Fruit fly (Drosophila melanogaster) whole organism, wandering third instar larva: ENCODE measurements around the gene pzg.
A peak's percentile ranks its signal among the peaks of the same experiment; 100 is the strongest.

Experiments used
- Abd-B ChIP-seq: fragments of >200 bp; optimal IDR thresholded peaks from 2 replicates; lab custom pipeline; 2017; ENCODE audit warnings: missing biosample characterization, missing genetic modification characterization
- CG32264 ChIP-seq: fragments of 200-800 bp; sonication (Bioruptor generic); optimal IDR thresholded peaks from 2 replicates; lab custom pipeline; 2016; ENCODE audit warnings: missing biosample characterization, missing genetic modification characterization
- CG9705 ChIP-seq: fragments of 200-800 bp; sonication (Bioruptor generic); optimal IDR thresholded peaks from 2 replicates; lab custom pipeline; 2018; ENCODE audit warnings: missing biosample characterization, mild to moderate bottlenecking, missing genetic modification characterization
- CrebA ChIP-seq: fragments of 200-800 bp; sonication (Bioruptor generic); optimal IDR thresholded peaks from 2 replicates; lab custom pipeline; 2016; ENCODE audit warnings: missing biosample characterization, mild to moderate bottlenecking, missing genetic modification characterization, borderline replicate concordance
- Dfd ChIP-seq: fragments of >200 bp; optimal IDR thresholded peaks from 2 replicates; lab custom pipeline; 2017; ENCODE audit warnings: missing biosample characterization, missing genetic modification characterization
- Dif ChIP-seq: fragments of 200-275, 200-300 bp; sonication (Bioruptor generic); optimal IDR thresholded peaks from 2 replicates; lab custom pipeline; 2018; ENCODE audit warnings: missing biosample characterization, missing genetic modification characterization; ENCODE audit not compliant: partially characterized antibody
- GATAd ChIP-seq: sonication (Bioruptor generic); optimal IDR thresholded peaks from 2 replicates; lab custom pipeline; 2016; ENCODE audit warnings: missing biosample characterization, missing genetic modification characterization
- HLH106 ChIP-seq: fragments of 200-800 bp; optimal IDR thresholded peaks from 3 replicates; lab custom pipeline; 2019; ENCODE audit warnings: missing biosample characterization, mild to moderate bottlenecking, missing genetic modification characterization, moderate library complexity
- Hnf4 ChIP-seq: fragments of 200-800 bp; sonication (Bioruptor generic); optimal IDR thresholded peaks from 2 replicates; lab custom pipeline; 2016; ENCODE audit warnings: missing biosample characterization, mild to moderate bottlenecking, missing genetic modification characterization
- Hr78 ChIP-seq: fragments of >200 bp; optimal IDR thresholded peaks from 2 replicates; lab custom pipeline; 2017; ENCODE audit warnings: missing biosample characterization, missing genetic modification characterization
- Hr83 ChIP-seq: fragments of 200-300 bp; sonication (Bioruptor generic); optimal IDR thresholded peaks from 2 replicates; lab custom pipeline; 2016; ENCODE audit warnings: missing biosample characterization, mild to moderate bottlenecking, missing genetic modification characterization, moderate library complexity; ENCODE audit not compliant: poor library complexity, severe bottlenecking
- Jra ChIP-seq: sonication (Bioruptor generic); optimal IDR thresholded peaks from 2 replicates; lab custom pipeline; 2016; ENCODE audit warnings: missing biosample characterization, missing genetic modification characterization
- Mio ChIP-seq: sonication (Bioruptor generic); optimal IDR thresholded peaks from 2 replicates; lab custom pipeline; 2016; ENCODE audit warnings: missing biosample characterization, missing genetic modification characterization
- Myc ChIP-seq: fragments of >200 bp; optimal IDR thresholded peaks from 2 replicates; lab custom pipeline; 2017
- N ChIP-seq: fragments of >200 bp; optimal IDR thresholded peaks from 2 replicates; lab custom pipeline; 2018; ENCODE audit warnings: missing biosample characterization, missing external identifiers, missing genetic modification characterization
- OdsH ChIP-seq: fragments of 200-800 bp; sonication (Bioruptor generic); optimal IDR thresholded peaks from 2 replicates; lab custom pipeline; 2016; ENCODE audit warnings: missing biosample characterization, mild to moderate bottlenecking, missing genetic modification characterization
- Rel ChIP-seq, 2 experiments: fragments of 200-800 bp; sonication (Bioruptor generic) in 1 of 2; optimal IDR thresholded peaks; 2 replicates in 1 of 2; 3 replicates in 1 of 2; lab custom pipeline; 2016 to 2019; ENCODE audit warnings: mild to moderate bottlenecking in 2 of 2, missing biosample characterization in 2 of 2, missing genetic modification characterization in 2 of 2, moderate library complexity in 1 of 2
- Sp1 ChIP-seq: fragments of 200-800 bp; sonication (Bioruptor generic); optimal IDR thresholded peaks from 3 replicates; lab custom pipeline; 2019; ENCODE audit warnings: missing biosample characterization, mild to moderate bottlenecking, missing genetic modification characterization, moderate library complexity
- Vsx2 ChIP-seq: fragments of 200-300, 225-300 bp; sonication (Bioruptor generic); optimal IDR thresholded peaks from 2 replicates; lab custom pipeline; 2018; ENCODE audit warnings: missing biosample characterization, missing genetic modification characterization; ENCODE audit not compliant: partially characterized antibody
- br ChIP-seq: fragments of 200-800 bp; sonication (Bioruptor generic); optimal IDR thresholded peaks from 2 replicates; lab custom pipeline; 2016; ENCODE audit warnings: missing biosample characterization, missing genetic modification characterization
- brk ChIP-seq: fragments of 200-800 bp; sonication (Bioruptor generic); optimal IDR thresholded peaks from 2 replicates; lab custom pipeline; 2016; ENCODE audit warnings: missing biosample characterization, mild to moderate bottlenecking, missing genetic modification characterization
- dl ChIP-seq, 2 experiments: fragments of 175-275, 200-275 bp in 1 of 2; fragments of 200-275 bp in 1 of 2; sonication (Bioruptor generic); optimal IDR thresholded peaks; lab custom pipeline; 2018; ENCODE audit warnings: mild to moderate bottlenecking in 2 of 2, missing biosample characterization in 2 of 2, missing genetic modification characterization in 2 of 2, moderate library complexity in 2 of 2; ENCODE audit not compliant: partially characterized antibody in 2 of 2, insufficient read depth in 1 of 2
- dmrt93B ChIP-seq: fragments of 200-800 bp; sonication (Bioruptor generic); optimal IDR thresholded peaks from 2 replicates; lab custom pipeline; 2018; ENCODE audit warnings: missing biosample characterization, mild to moderate bottlenecking, missing genetic modification characterization
- dsf ChIP-seq: sonication (Bioruptor generic); optimal IDR thresholded peaks from 2 replicates; lab custom pipeline; 2016; ENCODE audit warnings: missing biosample characterization, missing genetic modification characterization, borderline replicate concordance
- ey ChIP-seq: fragments of 200-800 bp; sonication (Bioruptor generic); optimal IDR thresholded peaks from 2 replicates; lab custom pipeline; 2016; ENCODE audit warnings: missing biosample characterization, missing genetic modification characterization
- foxo ChIP-seq, 2 experiments: fragments of 200-800 bp; sonication (Bioruptor generic); optimal IDR thresholded peaks; 2 replicates in 1 of 2; 3 replicates in 1 of 2; lab custom pipeline; 2016 to 2017; ENCODE audit warnings: missing biosample characterization in 2 of 2, missing genetic modification characterization in 2 of 2
- fru ChIP-seq: fragments of 200-800 bp; sonication (Bioruptor generic); optimal IDR thresholded peaks from 3 replicates; lab custom pipeline; 2016; ENCODE audit warnings: missing biosample characterization, mild to moderate bottlenecking, missing genetic modification characterization
- h ChIP-seq: fragments of 200-800 bp; sonication (Bioruptor generic); optimal IDR thresholded peaks from 3 replicates; lab custom pipeline; 2016; ENCODE audit warnings: missing biosample characterization, mild to moderate bottlenecking, missing genetic modification characterization
- jim ChIP-seq: fragments of 175-275, 200-325 bp; sonication (Bioruptor generic); optimal IDR thresholded peaks from 2 replicates; lab custom pipeline; 2016; ENCODE audit warnings: missing biosample characterization, mild to moderate bottlenecking, missing genetic modification characterization
- lola ChIP-seq: fragments of >200 bp; optimal IDR thresholded peaks from 2 replicates; lab custom pipeline; 2017; ENCODE audit warnings: missing biosample characterization, missing genetic modification characterization
- pan ChIP-seq: fragments of >200 bp; optimal IDR thresholded peaks from 2 replicates; lab custom pipeline; 2017
- psq ChIP-seq: fragments of 200-800 bp; sonication (Bioruptor generic); optimal IDR thresholded peaks from 3 replicates; lab custom pipeline; 2017; ENCODE audit warnings: missing biosample characterization, mild to moderate bottlenecking, missing genetic modification characterization, moderate library complexity
- rgr ChIP-seq: fragments of 200-800 bp; sonication (Bioruptor generic); optimal IDR thresholded peaks from 3 replicates; lab custom pipeline; 2016; ENCODE audit warnings: missing biosample characterization, mild to moderate bottlenecking, missing genetic modification characterization
- sage ChIP-seq: fragments of 200-800 bp; sonication (Bioruptor generic); optimal IDR thresholded peaks from 2 replicates; lab custom pipeline; 2016; ENCODE audit warnings: missing biosample characterization, mild to moderate bottlenecking, missing genetic modification characterization
- sv ChIP-seq: fragments of 200-800 bp; sonication (Bioruptor generic); optimal IDR thresholded peaks from 3 replicates; lab custom pipeline; 2016; ENCODE audit warnings: missing biosample characterization, missing genetic modification characterization
- tai ChIP-seq: sonication (Bioruptor generic); optimal IDR thresholded peaks from 2 replicates; lab custom pipeline; 2016; ENCODE audit warnings: missing biosample characterization, missing genetic modification characterization
- usp ChIP-seq: fragments of >200 bp; optimal IDR thresholded peaks from 2 replicates; lab custom pipeline; 2017; ENCODE audit warnings: missing biosample characterization, missing genetic modification characterization
- woc ChIP-seq: sonication (Bioruptor generic); optimal IDR thresholded peaks from 2 replicates; lab custom pipeline; 2016; ENCODE audit warnings: missing biosample characterization, mild to moderate bottlenecking, missing genetic modification characterization

Gene pzg

dm6 chr3L:21280996-21281691, 4.8 kb upstream of the pzg start, which contains the start of gene ppl:
Gene ppl (minus strand): TSS chr3L:21281506.
- TF ChIP-seq Vsx2 (GFP tag; lab: Kevin White, UChicago) (no peak), HLH106 (no peak), Jra (GFP tag; lab: Kevin White, UChicago) (no peak), br (GFP tag; lab: Kevin White, UChicago) (no peak), Hr83 (GFP tag; lab: Kevin White, UChicago) (no peak), brk (no peak), dl (GFP tag; optimal IDR thresholded peaks at IDR 0.05; lab: Kevin White, UChicago; ENCODE audit: insufficient read depth in 1 of 2, partially characterized antibody in 2 of 2) (no peak), fru (no peak), CrebA (GFP tag; lab: Kevin White, UChicago) (no peak), Abd-B (GFP tag; lab: Kevin White, UChicago) (no peak), sage (GFP tag; lab: Kevin White, UChicago) (no peak), h (GFP tag; lab: Kevin White, UChicago) (peak; percentile 27), GATAd (GFP tag; lab: Kevin White, UChicago) (no peak), usp (GFP tag; lab: Kevin White, UChicago) (no peak), CG9705 (GFP tag; lab: Kevin White, UChicago) (no peak), sv (GFP tag; lab: Kevin White, UChicago) (no peak), jim (GFP tag; lab: Kevin White, UChicago) (no peak), N (GFP tag; lab: Kevin White, UChicago) (no peak), dmrt93B (no peak), CG32264 (GFP tag; lab: Kevin White, UChicago) (no peak), Rel (GFP tag; optimal IDR thresholded peaks at IDR 0.05; lab: Kevin White, UChicago) (no peak), Rel (tag; optimal IDR thresholded peaks at IDR 0.05; lab: Kevin White, UChicago) (peak; percentile 47), tai (no peak), pan (lab: Kevin White, UChicago) (no peak), Dfd (GFP tag; lab: Kevin White, UChicago) (no peak), psq (GFP tag; lab: Kevin White, UChicago) (no peak), Myc (peak; percentile 25), OdsH (GFP tag; lab: Kevin White, UChicago) (no peak), rgr (GFP tag; lab: Kevin White, UChicago) (no peak), Mio (GFP tag; lab: Kevin White, UChicago) (no peak), Hr78 (no peak), dsf (GFP tag; lab: Kevin White, UChicago) (no peak), woc (no peak), Dif (GFP tag; lab: Kevin White, UChicago) (no peak), foxo (GFP tag; optimal IDR thresholded peaks at IDR 0.05; lab: Kevin White, UChicago) (peak in 1 of 2 experiments; percentile 10), ey (no peak), Hnf4 (GFP tag; lab: Kevin White, UChicago) (peak; percentile 36), Sp1 (GFP tag; lab: Kevin White, UChicago) (peak; percentile 7), lola (GFP tag; lab: Kevin White, UChicago) (no peak)

- no peak for TF ChIP-seq dsf (GFP tag; lab: Kevin White, UChicago)
- peak; percentile 19 for TF ChIP-seq woc
These were observed 4.2 kb upstream of the pzg start for dm6 chr3L:21281706-21282105.

dm6 chr3L:21282741-21283140, 3.2 kb upstream of the pzg start:
- no peak for TF ChIP-seq Rel (GFP tag; optimal IDR thresholded peaks at IDR 0.05; lab: Kevin White, UChicago)
- TF ChIP-seq Rel (tag; optimal IDR thresholded peaks at IDR 0.05; lab: Kevin White, UChicago), result peak; percentile 22
- TF ChIP-seq Myc, result no peak
